Worm (Caenorhabditis elegans): ENCODE data around the gene Y57G11C.33.

DNA sequence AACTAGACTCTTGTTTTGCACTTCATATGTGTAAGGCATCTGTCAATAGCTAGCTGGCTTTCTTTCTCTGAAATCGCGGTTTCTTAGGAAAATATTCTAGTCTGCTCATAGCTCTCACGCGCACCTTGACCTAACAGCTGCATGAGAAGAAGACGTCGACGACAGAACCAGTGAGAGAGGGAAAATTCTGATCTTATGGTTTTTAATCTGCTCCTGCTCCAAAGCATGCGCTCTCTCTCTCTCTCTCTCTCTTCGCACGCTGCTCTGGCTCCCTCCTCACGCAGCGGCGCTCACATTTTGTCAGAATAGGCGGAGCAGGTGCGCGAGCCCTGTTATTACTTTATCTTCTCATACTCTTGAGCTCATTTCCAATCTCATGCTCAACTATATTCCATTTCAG, 34.8 kb upstream of the Y57G11C.33 start:
- TF ChIP-seq lin-38 (GFP tag; IDR thresholded peaks at IDR 0.05) = no peak
- no peak for TF ChIP-seq duxl-1 (tag; optimal IDR thresholded peaks at IDR 0.05; ENCODE audit: poor library complexity)

Data from whole organism, L4 larva.